Worm (Caenorhabditis elegans): ENCODE results near the gene prp-8.

ce11 chrIII:8202754-8203153, 38.6 kb downstream of the prp-8 start, which contains the start of gene snb-5:
- TF ChIP-seq dmd-4 (tag; optimal IDR thresholded peaks at IDR 0.05) (no peak), nhr-10 (tag; optimal IDR thresholded peaks at IDR 0.05) (no peak), mdl-1 (tag; optimal IDR thresholded peaks at IDR 0.05) (no peak), fos-1 (tag; optimal IDR thresholded peaks at IDR 0.05) (no peak), unc-39 (tag; optimal IDR thresholded peaks at IDR 0.05) (no peak), lin-39 (tag; optimal IDR thresholded peaks at IDR 0.05) (no peak), nhr-77 (tag; optimal IDR thresholded peaks at IDR 0.05) (no peak), skn-1 (tag; optimal IDR thresholded peaks at IDR 0.05) (no peak), nhr-6 (tag; optimal IDR thresholded peaks at IDR 0.05) (no peak)
